Worm (Caenorhabditis elegans): ENCODE measurements around the gene fbxa-45.

fbxa-45 gene

DNA sequence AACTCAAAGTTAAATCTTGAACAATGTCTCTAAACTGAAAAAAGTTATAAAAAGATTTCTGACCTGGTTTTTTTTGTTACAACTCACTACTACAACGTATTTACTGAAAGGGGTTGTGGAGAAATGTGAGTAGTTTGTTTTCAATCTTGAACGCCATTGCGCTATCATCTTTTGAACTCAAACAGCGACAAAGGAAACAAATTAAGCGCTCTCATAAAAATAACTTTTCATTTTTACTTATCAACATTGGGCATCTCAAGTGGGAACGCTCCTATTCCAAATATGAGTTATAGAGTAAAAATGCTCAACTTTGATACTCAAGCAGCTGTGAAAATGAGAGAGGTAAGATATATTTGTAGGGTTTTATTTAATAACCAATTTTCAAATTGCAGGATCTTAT, 5.8 kb downstream of the fbxa-45 start, which contains the start of gene F09C6.15:
Gene F09C6.15, plus strand, starts transcription at position 301 of the 400 bp plus-strand sequence.
- TF ChIP-seq elt-3 (tag; optimal IDR thresholded peaks at IDR 0.05), result no peak
- no peak for TF ChIP-seq nhr-25 (tag; optimal IDR thresholded peaks at IDR 0.05)
- no peak for TF ChIP-seq elt-2 (tag; optimal IDR thresholded peaks at IDR 0.05)
- TF ChIP-seq nhr-12 (tag; optimal IDR thresholded peaks at IDR 0.05), result no peak

DNA sequence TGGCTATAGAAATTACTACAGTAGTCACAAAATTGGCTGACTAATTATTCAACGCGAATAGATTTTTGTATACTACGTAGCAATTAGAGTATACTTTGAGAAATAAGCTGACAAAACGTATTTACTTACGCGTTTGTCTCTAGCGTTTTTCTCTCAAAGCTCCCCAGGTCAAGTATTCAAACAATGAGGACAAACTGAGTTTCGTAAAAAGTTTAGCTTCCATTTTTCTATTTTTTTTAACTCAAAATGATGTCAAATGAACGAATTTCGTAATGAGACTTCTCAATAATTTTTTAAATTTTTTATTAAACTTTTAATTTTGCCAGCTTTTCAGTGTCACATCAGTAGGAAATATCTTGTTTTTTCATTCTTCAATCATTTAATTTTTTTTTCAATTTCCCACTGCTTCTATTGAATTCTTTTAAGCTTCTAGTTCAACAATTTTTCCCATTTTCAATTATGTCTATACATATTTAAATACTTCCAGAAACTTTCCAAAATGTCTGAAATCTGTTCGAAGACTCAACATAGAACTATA, 10.4 kb downstream of the fbxa-45 start, which contains the start of the genes ifas-2 and fbxa-44:
Gene ifas-2, minus strand, starts transcription at position 101 of the 538 bp plus-strand sequence.
Gene fbxa-44, plus strand, starts transcription at position 488 of the 538 bp plus-strand sequence.
- TF ChIP-seq elt-1 (tag; optimal IDR thresholded peaks at IDR 0.05) (no peak), egl-5 (tag; optimal IDR thresholded peaks at IDR 0.05) (no peak), ztf-11 (tag; optimal IDR thresholded peaks at IDR 0.05) (no peak), mml-1 (tag; optimal IDR thresholded peaks at IDR 0.05) (no peak), sea-2 (GFP tag; optimal IDR thresholded peaks at IDR 0.05) (no peak), nhr-67 (tag; optimal IDR thresholded peaks at IDR 0.05) (no peak), nhr-77 (tag; optimal IDR thresholded peaks at IDR 0.05) (no peak), eor-1 (tag; optimal IDR thresholded peaks at IDR 0.05) (no peak), fkh-2 (tag; optimal IDR thresholded peaks at IDR 0.05) (no peak), ztf-4 (tag; optimal IDR thresholded peaks at IDR 0.05) (no peak), R02D3.7 (tag; optimal IDR thresholded peaks at IDR 0.05) (no peak), ceh-9 (tag; optimal IDR thresholded peaks at IDR 0.05) (no peak), unc-39 (tag; optimal IDR thresholded peaks at IDR 0.05) (no peak)

DNA sequence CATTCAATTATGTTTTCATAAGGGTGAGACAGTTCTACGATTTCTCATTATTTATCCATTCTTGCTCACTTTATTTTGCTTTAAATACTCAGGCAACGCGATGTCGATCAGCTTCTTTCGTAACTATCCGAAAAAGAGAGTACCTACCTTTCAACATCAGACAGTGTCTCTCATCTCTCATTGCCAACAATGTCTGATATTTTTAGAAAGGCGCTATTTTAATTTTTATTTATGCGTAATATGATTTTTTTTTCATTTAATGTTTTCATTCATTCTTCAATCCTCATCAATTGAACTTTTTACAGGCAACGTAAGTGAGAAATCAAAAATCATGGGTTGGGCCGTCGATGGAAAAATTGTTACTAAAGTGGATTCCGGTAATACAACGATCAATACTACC, 14.5 kb downstream of the fbxa-45 start, which contains the start of gene F09C6.13:
Gene F09C6.13, plus strand, starts transcription at position 301 of the 400 bp plus-strand sequence.
- TF ChIP-seq ceh-9 (tag; optimal IDR thresholded peaks at IDR 0.05) (no peak), fos-1 (tag; optimal IDR thresholded peaks at IDR 0.05) (no peak), ceh-16 (tag; optimal IDR thresholded peaks at IDR 0.05) (no peak), nhr-12 (tag; optimal IDR thresholded peaks at IDR 0.05) (no peak), hmg-11 (tag; optimal IDR thresholded peaks at IDR 0.05) (no peak)

DNA sequence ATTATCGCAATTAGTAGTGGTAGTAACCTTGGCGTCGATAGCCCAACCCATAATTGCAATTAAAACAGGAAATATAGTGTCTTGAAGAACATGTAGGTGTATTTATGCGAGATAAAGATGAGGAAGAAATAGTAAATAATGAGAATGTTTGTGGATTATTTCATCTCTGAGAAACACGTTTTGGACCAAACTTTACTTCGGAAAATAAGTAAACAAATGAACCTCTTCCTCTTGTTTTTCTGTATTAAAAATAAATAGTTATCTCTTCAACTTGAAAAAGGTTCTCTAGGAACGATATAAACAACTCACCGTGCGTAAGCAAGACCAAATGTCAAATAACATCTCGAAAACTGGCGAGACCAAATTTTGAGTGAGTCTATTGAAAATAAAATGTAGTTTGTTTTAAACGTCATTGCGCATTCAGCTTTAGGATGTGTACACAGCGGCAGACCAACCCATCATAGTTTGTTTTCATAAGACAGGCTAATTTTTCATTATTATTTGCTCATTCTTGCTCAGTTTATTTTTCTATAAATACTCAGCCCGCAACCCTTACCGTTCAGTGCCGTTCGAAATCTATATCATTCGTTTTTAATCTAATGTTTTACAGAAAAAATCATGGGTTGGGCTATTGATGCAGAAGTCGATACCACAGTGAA, 16.9 kb downstream of the fbxa-45 start, which contains the start of the genes F09C6.11 and F09C6.12:
Gene F09C6.11, minus strand, starts transcription at position 51 of the 659 bp plus-strand sequence.
Gene F09C6.12, plus strand, starts transcription at position 609 of the 659 bp plus-strand sequence.
- TF ChIP-seq egl-27 (tag; optimal IDR thresholded peaks at IDR 0.05), result no peak
- peak; percentile 95 for TF ChIP-seq pha-4 (tag; optimal IDR thresholded peaks at IDR 0.05)

DNA sequence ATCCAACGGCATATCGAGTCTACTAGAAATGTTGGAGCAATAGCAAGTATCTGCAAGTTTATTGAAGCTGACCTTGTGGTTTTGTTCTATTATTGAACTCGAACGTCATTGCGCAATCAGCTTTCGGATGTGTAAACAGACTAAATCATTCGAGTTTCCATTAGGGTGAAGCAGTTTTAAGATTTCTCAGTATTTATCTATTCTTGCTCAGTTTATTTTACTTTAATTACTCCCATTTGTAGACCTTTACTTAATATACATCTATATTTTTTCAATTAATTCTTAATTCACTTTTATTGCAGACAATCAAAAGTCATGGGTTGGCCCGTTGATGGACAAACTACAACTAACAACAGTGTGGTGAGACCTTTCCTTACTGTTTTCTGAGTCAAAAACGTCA, 18.6 kb downstream of the fbxa-45 start, which contains the start of gene F09C6.14:
Gene F09C6.14, plus strand, starts transcription at position 301 of the 400 bp plus-strand sequence.
- TF ChIP-seq nfya-1 (tag; optimal IDR thresholded peaks at IDR 0.05; ENCODE audit: insufficient read depth) (no peak), snpc-4 (tag; optimal IDR thresholded peaks at IDR 0.05) (no peak), elt-3 (tag; optimal IDR thresholded peaks at IDR 0.05) (no peak), eor-1 (tag; optimal IDR thresholded peaks at IDR 0.05) (no peak), mdl-1 (tag; optimal IDR thresholded peaks at IDR 0.05) (no peak), unc-62 (GFP tag; optimal IDR thresholded peaks at IDR 0.05) (no peak), zag-1 (tag; optimal IDR thresholded peaks at IDR 0.05) (no peak), mml-1 (tag; optimal IDR thresholded peaks at IDR 0.05) (no peak), nhr-43 (tag; optimal IDR thresholded peaks at IDR 0.05; ENCODE audit: poor library complexity, severe bottlenecking) (no peak), sea-2 (GFP tag; optimal IDR thresholded peaks at IDR 0.05) (no peak), nhr-11 (tag; optimal IDR thresholded peaks at IDR 0.05) (no peak)

DNA sequence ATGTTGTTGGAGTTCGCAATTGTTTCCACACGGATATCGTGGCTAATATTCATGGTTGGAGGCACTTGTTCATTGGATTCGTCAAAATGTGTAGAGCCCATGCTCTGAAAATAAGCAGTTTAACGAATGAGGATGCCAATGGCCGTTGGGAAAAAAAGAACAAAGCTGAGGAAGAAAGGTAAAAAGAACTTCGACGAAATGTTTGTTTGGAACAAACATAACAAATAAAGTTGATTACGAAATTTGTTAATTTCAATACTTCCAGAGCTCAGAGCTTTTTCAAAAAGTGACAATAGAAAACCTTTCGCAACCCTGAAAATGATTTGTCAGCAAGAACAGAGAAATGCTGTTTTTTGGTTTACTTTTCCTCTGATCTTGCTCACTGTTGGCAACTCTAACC, 19.2 kb downstream of the fbxa-45 start, which contains the start of gene F09C6.3:
Gene F09C6.3, minus strand, starts transcription at position 101 of the 400 bp plus-strand sequence.
- TF ChIP-seq lin-39 (tag; optimal IDR thresholded peaks at IDR 0.05) (no peak), ceh-9 (tag; optimal IDR thresholded peaks at IDR 0.05) (no peak), ceh-16 (tag; optimal IDR thresholded peaks at IDR 0.05) (no peak), nfya-1 (tag; optimal IDR thresholded peaks at IDR 0.05; ENCODE audit: insufficient read depth) (no peak), nhr-25 (tag; optimal IDR thresholded peaks at IDR 0.05) (no peak)

All from whole organism, L3 larva.